Worm (Caenorhabditis elegans) whole organism, young adult: ENCODE measurements around the gene F15B9.11.

ENCODE experiments used
- ama-1 ChIP-seq, 3 experiments: fragments of 150-350 bp in 1 of 3; sonication (generic microtip) in 2 of 3; optimal IDR thresholded peaks; 2 replicates each; lab custom pipeline; 2014 to 2018; ENCODE audit warnings: missing biosample characterization in 2 of 3, missing genetic modification characterization in 2 of 3, missing genetic modification reagents in 2 of 3
- attf-3 ChIP-seq: fragments of 200-800 bp; sonication (Bioruptor generic); conservative IDR thresholded peaks from 2 replicates; pipeline ENCODE4 v1.3.6; 2022; ENCODE audit warnings: missing genetic modification reagents, missing genetic modification characterization, missing compliant biosample characterization
- efl-1 ChIP-seq: fragments of 150-350 bp; optimal IDR thresholded peaks from 2 replicates; lab custom pipeline; 2014; ENCODE audit warnings: missing biosample characterization, missing genetic modification reagents, missing genetic modification characterization
- him-1 ChIP-seq: sonication (generic microtip); optimal IDR thresholded peaks from 2 replicates; lab custom pipeline; 2016; ENCODE audit warnings: missing genotype, missing genetic modification reagents, missing genetic modification characterization, missing compliant biosample characterization
- hlh-12 ChIP-seq: sonication (generic microtip); optimal IDR thresholded peaks from 2 replicates; lab custom pipeline; 2016; ENCODE audit warnings: missing genetic modification characterization, missing compliant biosample characterization
- nfyb-1 ChIP-seq: fragments of 200-800 bp; sonication (Bioruptor generic); IDR thresholded peaks from 2 replicates; pipeline ENCODE4 v1.3.6; 2022; ENCODE audit warnings: missing genetic modification reagents, missing genetic modification characterization, missing compliant biosample characterization
- unc-62 ChIP-seq: fragments of 150-350 bp; optimal IDR thresholded peaks from 2 replicates; lab custom pipeline; 2014; ENCODE audit warnings: missing biosample characterization, missing genetic modification reagents, missing genetic modification characterization
- ztf-22 ChIP-seq: fragments of 200-800 bp; sonication (Bioruptor generic); optimal IDR thresholded peaks from 2 replicates; lab custom pipeline; 2018; ENCODE audit warnings: mild to moderate bottlenecking, missing genetic modification characterization, moderate library complexity, missing compliant biosample characterization
- ztf-3 ChIP-seq: fragments of 200-800 bp; sonication (Bioruptor generic); optimal IDR thresholded peaks from 2 replicates; lab custom pipeline; 2018; ENCODE audit warnings: mild to moderate bottlenecking, missing genetic modification characterization, missing compliant biosample characterization

DNA sequence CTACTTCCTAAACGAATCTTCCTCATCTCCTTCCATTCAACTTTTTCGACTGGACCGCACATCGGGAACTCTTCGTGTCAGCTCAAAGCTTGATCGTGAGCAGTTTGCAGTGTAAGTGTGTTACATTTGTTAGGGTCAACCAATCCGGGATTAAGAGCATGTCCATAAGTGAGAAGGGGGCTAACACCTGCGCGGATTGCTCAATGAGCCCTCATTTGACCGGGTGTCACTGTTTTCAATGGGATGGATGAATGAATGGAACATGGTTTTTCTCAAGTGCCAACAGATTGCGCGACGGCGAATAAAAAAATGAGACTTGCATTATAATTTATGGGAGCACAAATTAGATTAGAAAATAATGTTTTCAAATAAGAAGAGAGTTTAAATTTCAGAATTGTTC lies 32.6 kb upstream of the F15B9.11 start:
- TF ChIP-seq ama-1 (optimal IDR thresholded peaks at IDR 0.05; lab: Kevin White, UChicago) (no peak), ama-1 (GFP tag; optimal IDR thresholded peaks at IDR 0.05; lab: Kevin White, UChicago) (no peak), efl-1 (GFP tag; lab: Kevin White, UChicago) (no peak), him-1 (no peak), nfyb-1 (GFP tag; lab: Robert Waterston, UW) (no peak), attf-3 (GFP tag; lab: Robert Waterston, UW) (no peak), unc-62 (GFP tag; lab: Kevin White, UChicago) (no peak), hlh-12 (tag; lab: Kevin White, UChicago) (no peak), ztf-22 (no peak), ztf-3 (GFP tag; lab: Kevin White, UChicago) (no peak)
